Fruit fly (Drosophila melanogaster) whole organism, embryonic: ENCODE measurements around the gene RfC3.

ENCODE experiments used
- Aef1 ChIP-seq: fragments of 200-800 bp; sonication (Bioruptor generic); IDR thresholded peaks from 3 replicates; pipeline ENCODE4 v1.3.6; 2022; ENCODE audit warnings: missing biosample characterization, missing genetic modification characterization
- Bgb ChIP-seq: fragments of 200-800 bp; sonication (Bioruptor generic); IDR thresholded peaks from 2 replicates; pipeline ENCODE4 v1.3.6; 2022; ENCODE audit warnings: missing biosample characterization, missing genetic modification characterization; ENCODE audit not compliant: partially characterized antibody
- CG10979 ChIP-seq: fragments of 200-800 bp; sonication (Bioruptor generic); optimal IDR thresholded peaks from 2 replicates; lab custom pipeline; 2018; ENCODE audit warnings: missing biosample characterization, mild to moderate bottlenecking, missing genetic modification characterization, moderate library complexity
- CG11456 ChIP-seq: fragments of 200-800 bp; sonication (Bioruptor generic); IDR thresholded peaks from 3 replicates; pipeline ENCODE4 v1.3.6; 2022; ENCODE audit warnings: missing biosample characterization, missing genetic modification characterization
- CG13424 ChIP-seq: fragments of 200-800 bp; sonication (Bioruptor generic); optimal IDR thresholded peaks from 2 replicates; lab custom pipeline; 2019; ENCODE audit warnings: missing biosample characterization, mild to moderate bottlenecking, missing genetic modification characterization, moderate library complexity
- CG14441 ChIP-seq: fragments of 200-800 bp; sonication (Bioruptor generic); IDR thresholded peaks from 2 replicates; pipeline ENCODE4 v1.3.6; 2022; ENCODE audit warnings: missing biosample characterization, missing genetic modification characterization
- CG18764 ChIP-seq: fragments of 200-800 bp; sonication (Bioruptor generic); optimal IDR thresholded peaks from 3 replicates; lab custom pipeline; 2016; ENCODE audit warnings: missing biosample characterization, missing genetic modification characterization
- CG30020 ChIP-seq: fragments of 200-800 bp; optimal IDR thresholded peaks from 2 replicates; lab custom pipeline; 2019; ENCODE audit warnings: missing biosample characterization, mild to moderate bottlenecking, missing genetic modification characterization, moderate library complexity
- CG31365 ChIP-seq: fragments of 200-800 bp; sonication (Bioruptor generic); optimal IDR thresholded peaks from 2 replicates; lab custom pipeline; 2018; ENCODE audit warnings: missing biosample characterization, mild to moderate bottlenecking, missing genetic modification characterization
- CG32772 ChIP-seq: fragments of 200-800 bp; sonication (Bioruptor generic); IDR thresholded peaks from 2 replicates; pipeline ENCODE4 v1.3.6; 2022; ENCODE audit warnings: missing biosample characterization, missing genetic modification characterization
- CG4328 ChIP-seq: fragments of 200-800 bp; sonication (Bioruptor generic); optimal IDR thresholded peaks from 3 replicates; lab custom pipeline; 2017; ENCODE audit warnings: missing biosample characterization, missing genetic modification reagents, missing genetic modification characterization
- CG4360 ChIP-seq: fragments of 200-800 bp; sonication (Bioruptor generic); IDR thresholded peaks from 2 replicates; pipeline ENCODE4 v1.3.6; 2022; ENCODE audit warnings: missing biosample characterization, missing genetic modification characterization
- CG43689 ChIP-seq: fragments of 200-800 bp; sonication (Bioruptor generic); IDR thresholded peaks from 2 replicates; pipeline ENCODE4 v1.3.6; 2022; ENCODE audit warnings: missing biosample characterization, missing genetic modification characterization
- CG4707 ChIP-seq: fragments of 200-800 bp; sonication (Bioruptor generic); optimal IDR thresholded peaks from 2 replicates; lab custom pipeline; 2018; ENCODE audit warnings: missing biosample characterization, mild to moderate bottlenecking, missing genetic modification characterization, moderate library complexity
- CG6854 ChIP-seq: fragments of 200-800 bp; sonication (Bioruptor generic); optimal IDR thresholded peaks from 3 replicates; lab custom pipeline; 2017; ENCODE audit warnings: missing biosample characterization, mild to moderate bottlenecking, missing genetic modification characterization
- CG7271 ChIP-seq: fragments of 200-800 bp; sonication (Bioruptor generic); optimal IDR thresholded peaks from 2 replicates; lab custom pipeline; 2018; ENCODE audit warnings: missing biosample characterization, mild to moderate bottlenecking, missing genetic modification characterization, moderate library complexity
- CG7786 ChIP-seq: fragments of 200-800 bp; sonication (Bioruptor generic); optimal IDR thresholded peaks from 2 replicates; lab custom pipeline; 2016; ENCODE audit warnings: missing biosample characterization, missing genetic modification characterization
- CG7839 ChIP-seq: fragments of 200-800 bp; sonication (Bioruptor generic); optimal IDR thresholded peaks from 3 replicates; lab custom pipeline; 2018; ENCODE audit warnings: missing biosample characterization, mild to moderate bottlenecking, missing genetic modification characterization, moderate library complexity
- CTCF ChIP-seq: fragments of 200-800 bp; sonication (Bioruptor generic); optimal IDR thresholded peaks from 2 replicates; lab custom pipeline; 2017; ENCODE audit warnings: missing biosample characterization, mild to moderate bottlenecking, missing genetic modification characterization, moderate library complexity
- Camta ChIP-seq: fragments of 200-800 bp; sonication (Bioruptor generic); optimal IDR thresholded peaks from 2 replicates; lab custom pipeline; 2016; ENCODE audit warnings: missing biosample characterization, missing genetic modification characterization
- Deaf1 ChIP-seq: fragments of 200-800 bp; optimal IDR thresholded peaks from 3 replicates; lab custom pipeline; 2019; ENCODE audit warnings: missing biosample characterization, mild to moderate bottlenecking, missing genetic modification characterization, moderate library complexity
- Dip2 ChIP-seq: fragments of 200-800 bp; sonication (Bioruptor generic); IDR thresholded peaks from 2 replicates; pipeline ENCODE4 v1.3.6; 2022; ENCODE audit warnings: missing biosample characterization, missing genetic modification characterization
- Dp ChIP-seq: fragments of 200-800 bp; sonication (Bioruptor generic); optimal IDR thresholded peaks from 2 replicates; lab custom pipeline; 2018; ENCODE audit warnings: missing biosample characterization, mild to moderate bottlenecking, missing genetic modification characterization, moderate library complexity
- Ets97D ChIP-seq: fragments of 200-800 bp; sonication (Bioruptor generic); optimal IDR thresholded peaks from 3 replicates; lab custom pipeline; 2016; ENCODE audit warnings: missing biosample characterization, missing genetic modification characterization
- HLH3B ChIP-seq: fragments of 200-800 bp; sonication (Bioruptor generic); IDR thresholded peaks from 2 replicates; pipeline ENCODE4 v1.3.6; 2022; ENCODE audit warnings: missing biosample characterization, missing genetic modification characterization
- MBD-R2 ChIP-seq: fragments of 200-800 bp; sonication (Bioruptor generic); IDR thresholded peaks from 2 replicates; pipeline ENCODE4 v1.3.6; 2022; ENCODE audit warnings: missing biosample characterization, missing genetic modification characterization
- Mes4 ChIP-seq: fragments of 200-800 bp; sonication (Bioruptor generic); optimal IDR thresholded peaks from 2 replicates; lab custom pipeline; 2016; ENCODE audit warnings: missing biosample characterization, missing genetic modification characterization
- NfI ChIP-seq: fragments of 200-800 bp; sonication (Bioruptor generic); optimal IDR thresholded peaks from 3 replicates; lab custom pipeline; 2018; ENCODE audit warnings: missing biosample characterization, mild to moderate bottlenecking, missing genetic modification characterization, moderate library complexity
- Pdp1 ChIP-seq, 2 experiments: fragments of 200-800 bp; sonication (Bioruptor generic); optimal IDR thresholded peaks; 3 replicates each; lab custom pipeline; 2016; ENCODE audit warnings: missing biosample characterization in 2 of 2, missing genetic modification characterization in 2 of 2, mild to moderate bottlenecking in 1 of 2, moderate library complexity in 1 of 2
- Poxn ChIP-seq: fragments of 200-800 bp; sonication (Bioruptor generic); IDR thresholded peaks from 2 replicates; pipeline ENCODE4 v1.3.6; 2022; ENCODE audit warnings: missing biosample characterization, missing genetic modification characterization
- Sox102F ChIP-seq: fragments of 200-800 bp; sonication (Bioruptor generic); optimal IDR thresholded peaks from 2 replicates; lab custom pipeline; 2018; ENCODE audit warnings: missing biosample characterization, mild to moderate bottlenecking, missing genetic modification characterization, moderate library complexity
- abd-A ChIP-seq: fragments of 200-800 bp; sonication (Bioruptor generic); optimal IDR thresholded peaks from 3 replicates; lab custom pipeline; 2019; ENCODE audit warnings: missing biosample characterization, mild to moderate bottlenecking, missing genetic modification characterization, moderate library complexity
- az2 ChIP-seq: fragments of 200-800 bp; sonication (Bioruptor generic); optimal IDR thresholded peaks from 3 replicates; lab custom pipeline; 2016; ENCODE audit warnings: missing biosample characterization, missing genetic modification characterization
- bbx ChIP-seq: fragments of 200-800 bp; sonication (Bioruptor generic); IDR thresholded peaks from 2 replicates; pipeline ENCODE4 v1.3.6; 2022; ENCODE audit warnings: missing biosample characterization, missing genetic modification characterization; ENCODE audit not compliant: partially characterized antibody
- bsh ChIP-seq, 2 experiments: fragments of 200-800 bp; sonication (Bioruptor generic); optimal IDR thresholded peaks; 2 replicates each; lab custom pipeline; 2017 to 2018; ENCODE audit warnings: mild to moderate bottlenecking in 2 of 2, missing biosample characterization in 2 of 2, missing genetic modification characterization in 2 of 2, moderate library complexity in 1 of 2
- cas ChIP-seq: fragments of 200-800 bp; sonication (Bioruptor generic); IDR thresholded peaks from 2 replicates; pipeline ENCODE4 v1.3.6; 2022; ENCODE audit warnings: missing biosample characterization, missing genetic modification characterization
- cg ChIP-seq: fragments of 200-800 bp; sonication (Bioruptor generic); optimal IDR thresholded peaks from 3 replicates; lab custom pipeline; 2019; ENCODE audit warnings: missing biosample characterization, mild to moderate bottlenecking, missing genetic modification characterization, moderate library complexity
- dan ChIP-seq: fragments of 200-800 bp; sonication (Bioruptor generic); IDR thresholded peaks from 2 replicates; pipeline ENCODE4 v1.3.6; 2022; ENCODE audit warnings: missing biosample characterization, missing genetic modification characterization
- dysf ChIP-seq: fragments of 200-800 bp; sonication (Bioruptor generic); IDR thresholded peaks from 3 replicates; pipeline ENCODE4 v1.3.6; 2022; ENCODE audit warnings: missing biosample characterization, missing genetic modification characterization
- klu ChIP-seq: fragments of 200-800 bp; sonication (Bioruptor generic); IDR thresholded peaks from 2 replicates; pipeline ENCODE4 v1.3.6; 2022; ENCODE audit warnings: missing biosample characterization, missing genetic modification characterization
- nmo ChIP-seq: fragments of 200-800 bp; sonication (Bioruptor generic); optimal IDR thresholded peaks from 2 replicates; lab custom pipeline; 2018; ENCODE audit warnings: missing biosample characterization, mild to moderate bottlenecking, missing genetic modification characterization, moderate library complexity
- nom ChIP-seq: fragments of 200-800 bp; sonication (Bioruptor generic); optimal IDR thresholded peaks from 2 replicates; lab custom pipeline; 2017; ENCODE audit warnings: missing biosample characterization, missing genetic modification characterization, mild to moderate bottlenecking, moderate library complexity, missing genetic modification reagents
- pan ChIP-seq, 4 experiments: fragments of >200 bp in 3 of 4; fragments of 200-800 bp in 1 of 4; sonication (Bioruptor generic) in 1 of 4; optimal IDR thresholded peaks in 3 of 4; IDR thresholded peaks in 1 of 4; 2 replicates each; pipeline versions ENCODE4 v1.3.6 to Lab custom; 2017 to 2022; ENCODE audit warnings: missing biosample characterization in 2 of 4, missing genetic modification characterization in 2 of 4, mixed read lengths in 1 of 4
- slbo ChIP-seq: fragments of 200-800 bp; sonication (Bioruptor generic); IDR thresholded peaks from 2 replicates; pipeline ENCODE4 v1.3.6; 2022; ENCODE audit warnings: missing biosample characterization, missing genetic modification characterization
- tgo ChIP-seq: fragments of 200-800 bp; sonication (Bioruptor generic); IDR thresholded peaks from 3 replicates; pipeline ENCODE4 v1.3.6; 2022; ENCODE audit warnings: missing biosample characterization, missing genetic modification characterization
- unpg ChIP-seq: fragments of 200-800 bp; sonication (Bioruptor generic); optimal IDR thresholded peaks from 3 replicates; lab custom pipeline; 2018; ENCODE audit warnings: missing biosample characterization, mild to moderate bottlenecking, missing genetic modification characterization, moderate library complexity
- yki ChIP-seq: fragments of >200 bp; optimal IDR thresholded peaks from 3 replicates; lab custom pipeline; 2018
- zen ChIP-seq: fragments of 200-800 bp; sonication (Bioruptor generic); optimal IDR thresholded peaks from 3 replicates; lab custom pipeline; 2018; ENCODE audit warnings: missing biosample characterization, mild to moderate bottlenecking, missing genetic modification characterization, moderate library complexity
- zf30C ChIP-seq: fragments of 200-800 bp; sonication (Bioruptor generic); optimal IDR thresholded peaks from 3 replicates; lab custom pipeline; 2018; ENCODE audit warnings: missing biosample characterization, mild to moderate bottlenecking, missing genetic modification characterization
- zfh2 ChIP-seq: fragments of 200-800 bp; sonication (Bioruptor generic); optimal IDR thresholded peaks from 2 replicates; lab custom pipeline; 2016; ENCODE audit warnings: missing biosample characterization, missing genetic modification characterization

The RfC3 gene

dm6 chr2L:10381890-10382450 lies 37.0 kb upstream of the RfC3 start, which contains the start of gene CG5096 (continued):
- TF ChIP-seq bbx (GFP tag; lab: Robert Waterston, UW) (no peak), Poxn (GFP tag; lab: Robert Waterston, UW) (peak; percentile 52; the same call in 1 of the 2 replicates), CG18764 (GFP tag; lab: Kevin White, UChicago) (peak; percentile 68), CG14441 (GFP tag; lab: Robert Waterston, UW) (peak; percentile 92), bsh (GFP tag; optimal IDR thresholded peaks at IDR 0.05; lab: Kevin White, UChicago) (peak in 1 of 2 experiments; percentile 90), Deaf1 (tag; lab: Kevin White, UChicago) (peak; percentile 75), yki (lab: Kevin White, UChicago) (no peak), CG30020 (tag; lab: Kevin White, UChicago) (peak; percentile 46), CG7786 (GFP tag; lab: Kevin White, UChicago) (peak; percentile 84), Dip2 (GFP tag; lab: Robert Waterston, UW) (no peak), CG4360 (GFP tag; lab: Robert Waterston, UW) (peak; percentile 62), klu (peak; percentile 71), abd-A (no peak), nom (GFP tag; lab: Kevin White, UChicago) (no peak), CG4707 (GFP tag; lab: Kevin White, UChicago) (peak; percentile 64), CG32772 (peak; percentile 79), zfh2 (GFP tag; lab: Kevin White, UChicago) (peak; percentile 67), CG31365 (tag; lab: Kevin White, UChicago) (peak; percentile 71), CG7839 (tag; lab: Kevin White, UChicago) (peak; percentile 94), Aef1 (GFP tag; lab: Robert Waterston, UW) (peak; percentile 88), CG6854 (GFP tag; lab: Kevin White, UChicago) (peak; percentile 89), Bgb (GFP tag; lab: Robert Waterston, UW) (no peak), cas (GFP tag; lab: Robert Waterston, UW) (peak; percentile 76; the same call in 1 of the 2 replicates), cg (GFP tag; lab: Kevin White, UChicago) (no peak), CG10979 (tag; lab: Kevin White, UChicago) (peak; percentile 80), CG11456 (peak; percentile 87), dan (GFP tag; lab: Robert Waterston, UW) (no peak), NfI (peak; percentile 89), dysf (peak; percentile 90), CTCF (GFP tag; lab: Kevin White, UChicago) (peak; percentile 7), pan (optimal IDR thresholded peaks at IDR 0.05; lab: Kevin White, UChicago) (no peak), pan (GFP tag; optimal IDR thresholded peaks at IDR 0.05 in 1 of 2, IDR thresholded peaks at IDR 0.05 in 1 of 2) (peak in 1 of 2 experiments; percentile 91), Pdp1 (GFP tag; optimal IDR thresholded peaks at IDR 0.05; lab: Kevin White, UChicago) (peak; percentile 78 to 79), Sox102F (GFP tag; lab: Kevin White, UChicago) (peak; percentile 91), Ets97D (peak; percentile 50), CG43689 (GFP tag; lab: Robert Waterston, UW) (no peak), zen (peak; percentile 66), Camta (peak; percentile 78), tgo (GFP tag; lab: Robert Waterston, UW) (peak; percentile 90), CG7271 (no peak), slbo (GFP tag; lab: Robert Waterston, UW) (peak; percentile 91), zf30C (GFP tag; lab: Kevin White, UChicago) (no peak), Dp (no peak), CG13424 (tag; lab: Kevin White, UChicago) (peak; percentile 93), Mes4 (GFP tag; lab: Kevin White, UChicago) (peak; percentile 29), nmo (GFP tag; lab: Kevin White, UChicago) (peak; percentile 88), CG4328 (GFP tag; lab: Kevin White, UChicago) (peak; percentile 62), az2 (peak; percentile 79), MBD-R2 (GFP tag; lab: Robert Waterston, UW) (peak; percentile 79; the same call in 1 of the 2 replicates), unpg (peak; percentile 92), HLH3B (GFP tag; lab: Robert Waterston, UW) (peak; percentile 93; the same call in 1 of the 2 replicates)
